Worm (Caenorhabditis elegans) whole organism, young adult: ENCODE data around the gene Y57E12B.4.

Experiments used
- B0336.3 ChIP-seq: fragments of 200-800 bp; sonication (Bioruptor generic); IDR thresholded peaks from 2 replicates; pipeline ENCODE4 v1.3.6; 2022; ENCODE audit warnings: missing genetic modification characterization, missing compliant biosample characterization
- F23B12.7 ChIP-seq: sonication (generic microtip); optimal IDR thresholded peaks from 2 replicates; lab custom pipeline; 2017; ENCODE audit warnings: missing genetic modification characterization, mild to moderate bottlenecking, missing compliant biosample characterization, antibody characterized with exemption, moderate library complexity; ENCODE audit not compliant: insufficient read depth
- F37B4.10 ChIP-seq: fragments of 200-800 bp; sonication (Bioruptor generic); IDR thresholded peaks from 2 replicates; pipeline ENCODE4 v1.3.6; 2022; ENCODE audit warnings: missing genetic modification characterization, missing compliant biosample characterization
- F52B5.7 ChIP-seq: sonication (generic microtip); optimal IDR thresholded peaks from 2 replicates; lab custom pipeline; 2016; ENCODE audit warnings: mild to moderate bottlenecking, missing genetic modification characterization, missing compliant biosample characterization
- T26A5.8 ChIP-seq: sonication (generic microtip); optimal IDR thresholded peaks from 2 replicates; lab custom pipeline; 2016; ENCODE audit warnings: missing genetic modification characterization, missing compliant biosample characterization
- Y53G8AR.9 ChIP-seq: fragments of 200-800 bp; sonication (Bioruptor generic); conservative IDR thresholded peaks from 2 replicates; pipeline ENCODE4 v1.3.6; 2022; ENCODE audit warnings: missing genetic modification reagents, missing genetic modification characterization, missing compliant biosample characterization
- Y79H2A.3 ChIP-seq: fragments of 200-800 bp; sonication (Bioruptor generic); conservative IDR thresholded peaks from 2 replicates; pipeline ENCODE4 v1.3.6; 2022; ENCODE audit warnings: missing genetic modification reagents, missing genetic modification characterization, missing compliant biosample characterization
- aptf-2 ChIP-seq: fragments of 200-800 bp; sonication (Bioruptor generic); conservative IDR thresholded peaks from 2 replicates; pipeline ENCODE4 v1.3.6; 2022; ENCODE audit warnings: missing genetic modification reagents, missing genetic modification characterization, missing compliant biosample characterization
- attf-5 ChIP-seq: fragments of 200-800 bp; sonication (Bioruptor generic); optimal IDR thresholded peaks from 2 replicates; lab custom pipeline; 2018; ENCODE audit warnings: mild to moderate bottlenecking, missing genetic modification characterization, missing compliant biosample characterization
- attf-6 ChIP-seq: fragments of 200-800 bp; sonication (Bioruptor generic); IDR thresholded peaks from 2 replicates; pipeline ENCODE4 v1.3.6; 2022; ENCODE audit warnings: missing genetic modification reagents, missing genetic modification characterization, missing compliant biosample characterization
- bed-2 ChIP-seq: fragments of 200-800 bp; sonication (Bioruptor generic); IDR thresholded peaks from 2 replicates; pipeline ENCODE4 v1.3.6; 2022; ENCODE audit warnings: missing genetic modification reagents, missing genetic modification characterization, missing compliant biosample characterization
- dox-1 ChIP-seq: fragments of 200-800 bp; sonication (Bioruptor generic); IDR thresholded peaks from 2 replicates; pipeline ENCODE4 v1.3.6; 2022; ENCODE audit warnings: missing genetic modification reagents, missing genetic modification characterization, missing compliant biosample characterization
- dpff-1 ChIP-seq: sonication (generic microtip); optimal IDR thresholded peaks from 2 replicates; lab custom pipeline; 2017; ENCODE audit warnings: mild to moderate bottlenecking, missing genetic modification characterization, missing compliant biosample characterization
- dpl-1 ChIP-seq: fragments of 150-350 bp; optimal IDR thresholded peaks from 2 replicates; lab custom pipeline; 2014; ENCODE audit warnings: missing biosample characterization, missing genetic modification reagents, missing genetic modification characterization
- egrh-3 ChIP-seq: fragments of 200-800 bp; sonication (Bioruptor generic); IDR thresholded peaks from 2 replicates; pipeline ENCODE4 v1.3.6; 2022; ENCODE audit warnings: missing genetic modification reagents, missing genetic modification characterization, missing compliant biosample characterization
- ets-4 ChIP-seq: fragments of 200-800 bp; sonication (Bioruptor generic); optimal IDR thresholded peaks from 2 replicates; lab custom pipeline; 2018; ENCODE audit warnings: mild to moderate bottlenecking, missing genetic modification characterization, missing compliant biosample characterization
- fkh-3 ChIP-seq: sonication (generic microtip); optimal IDR thresholded peaks from 2 replicates; lab custom pipeline; 2016; ENCODE audit warnings: mild to moderate bottlenecking, missing genetic modification characterization, missing compliant biosample characterization
- hmg-20 ChIP-seq: fragments of 200-800 bp; sonication (Bioruptor generic); IDR thresholded peaks from 2 replicates; pipeline ENCODE4 v1.3.6; 2022; ENCODE audit warnings: missing genetic modification reagents, missing genetic modification characterization, missing compliant biosample characterization
- hsf-1 ChIP-seq: fragments of 200-800 bp; sonication (Bioruptor generic); IDR thresholded peaks from 2 replicates; pipeline ENCODE4 v1.3.6; 2022; ENCODE audit warnings: missing genetic modification reagents, missing genetic modification characterization, missing compliant biosample characterization
- lin-40 ChIP-seq: sonication (generic microtip); optimal IDR thresholded peaks from 2 replicates; lab custom pipeline; 2016; ENCODE audit warnings: missing genetic modification characterization, mild to moderate bottlenecking, missing compliant biosample characterization, missing genotype, missing genetic modification reagents
- lin-54 ChIP-seq: fragments of 200-800 bp; sonication (Bioruptor generic); optimal IDR thresholded peaks from 2 replicates; lab custom pipeline; 2018; ENCODE audit warnings: mild to moderate bottlenecking, missing genetic modification characterization, missing compliant biosample characterization
- lir-1 ChIP-seq: fragments of 200-800 bp; sonication (Bioruptor generic); conservative IDR thresholded peaks from 2 replicates; pipeline ENCODE4 v1.3.6; 2022; ENCODE audit warnings: missing genetic modification reagents, missing genetic modification characterization, missing compliant biosample characterization
- lsl-1 ChIP-seq: fragments of 200-800 bp; sonication (Bioruptor generic); optimal IDR thresholded peaks from 2 replicates; lab custom pipeline; 2018; ENCODE audit warnings: mild to moderate bottlenecking, missing genetic modification characterization, moderate library complexity, missing compliant biosample characterization
- mel-28 ChIP-seq: sonication (generic microtip); optimal IDR thresholded peaks from 2 replicates; lab custom pipeline; 2016; ENCODE audit warnings: borderline replicate concordance, mild to moderate bottlenecking, missing genetic modification characterization, missing compliant biosample characterization
- nfyb-1 ChIP-seq: fragments of 200-800 bp; sonication (Bioruptor generic); IDR thresholded peaks from 2 replicates; pipeline ENCODE4 v1.3.6; 2022; ENCODE audit warnings: missing genetic modification reagents, missing genetic modification characterization, missing compliant biosample characterization
- nhr-179 ChIP-seq: sonication (generic microtip); optimal IDR thresholded peaks from 2 replicates; lab custom pipeline; 2016; ENCODE audit warnings: mild to moderate bottlenecking, missing genetic modification characterization, missing compliant biosample characterization
- pha-4 ChIP-seq: fragments of 150-350 bp; sonication (generic microtip); optimal IDR thresholded peaks from 2 replicates; lab custom pipeline; 2014; ENCODE audit warnings: missing biosample characterization, missing genetic modification reagents, missing genetic modification characterization
- rcor-1 ChIP-seq: fragments of 200-800 bp; sonication (Bioruptor generic); IDR thresholded peaks from 2 replicates; pipeline ENCODE4 v1.3.6; 2022; ENCODE audit warnings: missing genetic modification reagents, missing genetic modification characterization, missing compliant biosample characterization
- rec-8 ChIP-seq, 2 experiments: sonication (generic microtip); optimal IDR thresholded peaks; 2 replicates each; lab custom pipeline; 2016; ENCODE audit warnings: mild to moderate bottlenecking in 2 of 2, missing genetic modification characterization in 2 of 2, missing genetic modification reagents in 2 of 2, missing genotype in 2 of 2, missing biosample characterization in 1 of 2, missing compliant biosample characterization in 1 of 2, moderate library complexity in 1 of 2
- snpc-3.4 ChIP-seq: sonication (generic microtip); optimal IDR thresholded peaks from 2 replicates; lab custom pipeline; 2017; ENCODE audit warnings: missing genetic modification characterization, mild to moderate bottlenecking, missing compliant biosample characterization, antibody characterized with exemption, moderate library complexity, missing genotype, missing genetic modification reagents
- somi-1 ChIP-seq: fragments of 200-800 bp; sonication (Bioruptor generic); optimal IDR thresholded peaks from 2 replicates; lab custom pipeline; 2018; ENCODE audit warnings: mild to moderate bottlenecking, missing genetic modification characterization, missing compliant biosample characterization
- unc-130 ChIP-seq: sonication (generic microtip); optimal IDR thresholded peaks from 2 replicates; lab custom pipeline; 2016; ENCODE audit warnings: missing genetic modification reagents, missing genetic modification characterization, missing compliant biosample characterization
- zim-3 ChIP-seq: sonication (generic microtip); optimal IDR thresholded peaks from 2 replicates; lab custom pipeline; 2017; ENCODE audit warnings: mild to moderate bottlenecking, missing genetic modification characterization, moderate library complexity, missing compliant biosample characterization
- ztf-22 ChIP-seq: fragments of 200-800 bp; sonication (Bioruptor generic); optimal IDR thresholded peaks from 2 replicates; lab custom pipeline; 2018; ENCODE audit warnings: mild to moderate bottlenecking, missing genetic modification characterization, moderate library complexity, missing compliant biosample characterization
- ztf-25 ChIP-seq: fragments of 200-800 bp; sonication (Bioruptor generic); IDR thresholded peaks from 2 replicates; pipeline ENCODE4 v1.3.6; 2022; ENCODE audit warnings: missing genetic modification reagents, missing genetic modification characterization, missing compliant biosample characterization
- ztf-26 ChIP-seq: sonication (generic microtip); optimal IDR thresholded peaks from 2 replicates; lab custom pipeline; 2017; ENCODE audit warnings: missing genetic modification characterization, missing compliant biosample characterization
- ztf-6 ChIP-seq: fragments of 200-800 bp; sonication (Bioruptor generic); IDR thresholded peaks from 2 replicates; pipeline ENCODE4 v1.3.6; 2022; ENCODE audit warnings: missing genetic modification reagents, missing genetic modification characterization, missing compliant biosample characterization

The Y57E12B.4 gene

ce11 chrV:6900173-6900638, 47.1 kb downstream of the Y57E12B.4 start, which contains the start of gene odc-1:
Gene odc-1 (minus strand): TSS chrV:6900223.
- TF ChIP-seq B0336.3 (GFP tag; lab: Robert Waterston, UW) (no peak), ztf-26 (tag; lab: Kevin White, UChicago) (no peak), lin-54 (GFP tag; lab: Kevin White, UChicago) (no peak), rec-8 (tag; optimal IDR thresholded peaks at IDR 0.05; lab: Kevin White, UChicago) (no peak), lsl-1 (GFP tag; lab: Kevin White, UChicago) (no peak), hsf-1 (GFP tag; lab: Robert Waterston, UW) (no peak), pha-4 (tag; lab: Kevin White, UChicago) (no peak), T26A5.8 (no peak), aptf-2 (no peak), snpc-3.4 (tag; lab: Kevin White, UChicago) (no peak), ztf-6 (no peak), ztf-25 (no peak), ets-4 (no peak), egrh-3 (no peak), attf-5 (GFP tag; lab: Kevin White, UChicago) (no peak), hmg-20 (GFP tag; lab: Robert Waterston, UW) (no peak), dpl-1 (no peak), lin-40 (tag; lab: Kevin White, UChicago) (no peak), dpff-1 (tag; lab: Kevin White, UChicago) (no peak)

- no peak for TF ChIP-seq F37B4.10 (GFP tag; lab: Robert Waterston, UW)
- TF ChIP-seq unc-130 (GFP tag; lab: Kevin White, UChicago), result no peak
- no peak for TF ChIP-seq fkh-3 (tag; lab: Kevin White, UChicago)
- TF ChIP-seq somi-1 (GFP tag; lab: Kevin White, UChicago), result no peak
- TF ChIP-seq rcor-1 (GFP tag; lab: Robert Waterston, UW), result no peak
- TF ChIP-seq ztf-22 (GFP tag; lab: Kevin White, UChicago), result no peak
- TF ChIP-seq F23B12.7 (tag; lab: Kevin White, UChicago), result no peak
- TF ChIP-seq T26A5.8, result no peak
- TF ChIP-seq dox-1 (GFP tag; lab: Robert Waterston, UW), result no peak
- no peak for TF ChIP-seq mel-28 (tag; lab: Kevin White, UChicago)
- TF ChIP-seq F52B5.7, result no peak
- TF ChIP-seq zim-3, result no peak
- no peak for TF ChIP-seq nfyb-1
- no peak for TF ChIP-seq attf-5 (GFP tag; lab: Kevin White, UChicago)
- no peak for TF ChIP-seq Y79H2A.3 (GFP tag; lab: Robert Waterston, UW)
- no peak for TF ChIP-seq lir-1 (GFP tag; lab: Robert Waterston, UW)
- no peak for TF ChIP-seq bed-2 (GFP tag; lab: Robert Waterston, UW)
- no peak for TF ChIP-seq Y53G8AR.9 (GFP tag; lab: Robert Waterston, UW)
- TF ChIP-seq attf-6 (GFP tag; lab: Robert Waterston, UW), result no peak
- TF ChIP-seq nhr-179, result no peak
Observed at ce11 chrV:6896700-6897099, 50.6 kb downstream of the Y57E12B.4 start, which contains the start of gene K11C4.1. Gene K11C4.1 (plus strand): TSS chrV:6897000.
